Worm (Caenorhabditis elegans): ENCODE data around the gene gfl-1.

gfl-1 gene

ce11 chrIV:11491422-11491821, 29.7 kb upstream of the gfl-1 start (continued):
- TF ChIP-seq B0035.1 (tag; optimal IDR thresholded peaks at IDR 0.05): no peak
- TF ChIP-seq zfh-2 (GFP tag; conservative IDR thresholded peaks at IDR 0.05): no peak
- no peak for TF ChIP-seq ekl-4 (GFP tag; IDR thresholded peaks at IDR 0.05)
- peak; percentile 36 for TF ChIP-seq die-1 (tag; optimal IDR thresholded peaks at IDR 0.05)
- TF ChIP-seq Y56A3A.18 (GFP tag; IDR thresholded peaks at IDR 0.05): no peak
- TF ChIP-seq cebp-1 (GFP tag; IDR thresholded peaks at IDR 0.05): no peak
- peak; percentile 25 for TF ChIP-seq cebp-1 (tag; optimal IDR thresholded peaks at IDR 0.05)
- peak; percentile 79 for TF ChIP-seq ztf-26 (tag; optimal IDR thresholded peaks at IDR 0.05)
- TF ChIP-seq hmg-1.2 (GFP tag; IDR thresholded peaks at IDR 0.05): no peak
- no peak for TF ChIP-seq madf-6 (GFP tag; IDR thresholded peaks at IDR 0.05)
- TF ChIP-seq K12H6.12 (tag; optimal IDR thresholded peaks at IDR 0.05): no peak
- TF ChIP-seq somi-1 (GFP tag; optimal IDR thresholded peaks at IDR 0.05): peak; percentile 87
- TF ChIP-seq B0019.2 (GFP tag; conservative IDR thresholded peaks at IDR 0.05): no peak
- no peak for TF ChIP-seq F22D6.2 (tag; optimal IDR thresholded peaks at IDR 0.05)
- no peak for TF ChIP-seq hmg-20 (GFP tag; IDR thresholded peaks at IDR 0.05)

- TF ChIP-seq nfya-2 (GFP tag; IDR thresholded peaks at IDR 0.05): no peak
- no peak for TF ChIP-seq B0019.2 (GFP tag; conservative IDR thresholded peaks at IDR 0.05)
- TF ChIP-seq chd-7 (tag; optimal IDR thresholded peaks at IDR 0.05): no peak
- TF ChIP-seq madf-3 (GFP tag; IDR thresholded peaks at IDR 0.05): no peak
- TF ChIP-seq let-607 (tag; optimal IDR thresholded peaks at IDR 0.05): no peak
- no peak for TF ChIP-seq ama-1 (optimal IDR thresholded peaks at IDR 0.05)
- no peak for TF ChIP-seq ama-1 (GFP tag; optimal IDR thresholded peaks at IDR 0.05)
These were observed 28.7 kb upstream of the gfl-1 start for ce11 chrIV:11492345-11492744.

- no peak for TF ChIP-seq Y53F4B.3 (GFP tag; IDR thresholded peaks at IDR 0.05)
- no peak for TF ChIP-seq Y95B8A.8 (GFP tag; IDR thresholded peaks at IDR 0.05)
- no peak for TF ChIP-seq bed-1 (GFP tag; IDR thresholded peaks at IDR 0.05)
- TF ChIP-seq ztf-28 (GFP tag; IDR thresholded peaks at IDR 0.05): no peak
- TF ChIP-seq mes-4 (tag; optimal IDR thresholded peaks at IDR 0.05): no peak
- no peak for TF ChIP-seq lin-40 (tag; optimal IDR thresholded peaks at IDR 0.05)
- no peak for TF ChIP-seq lin-35 (GFP tag; optimal IDR thresholded peaks at IDR 0.05)
- TF ChIP-seq ztf-3 (GFP tag; optimal IDR thresholded peaks at IDR 0.05): no peak
- no peak for TF ChIP-seq K11D2.4 (GFP tag; IDR thresholded peaks at IDR 0.05)
- no peak for TF ChIP-seq repo-1 (tag; optimal IDR thresholded peaks at IDR 0.05)
- no peak for TF ChIP-seq dpff-1 (tag; optimal IDR thresholded peaks at IDR 0.05)
- TF ChIP-seq lin-54 (GFP tag; optimal IDR thresholded peaks at IDR 0.05): no peak
- no peak for TF ChIP-seq nfya-2 (GFP tag; IDR thresholded peaks at IDR 0.05)
- TF ChIP-seq aptf-3 (GFP tag; IDR thresholded peaks at IDR 0.05): no peak
- no peak for TF ChIP-seq lir-1 (GFP tag; conservative IDR thresholded peaks at IDR 0.05)
- no peak for TF ChIP-seq zim-3 (tag; optimal IDR thresholded peaks at IDR 0.05)
- no peak for TF ChIP-seq F23B12.7 (tag; optimal IDR thresholded peaks at IDR 0.05; ENCODE audit: insufficient read depth)
- TF ChIP-seq C06A6.2 (GFP tag; conservative IDR thresholded peaks at IDR 0.05): no peak
These were observed 27.2 kb upstream of the gfl-1 start for ce11 chrIV:11493899-11494298.
